Worm (Caenorhabditis elegans): Measurements from ENCODE around the gene srw-85.

- TF ChIP-seq efl-1 (optimal IDR thresholded peaks at IDR 0.05) (no peak), efl-1 (GFP tag; optimal IDR thresholded peaks at IDR 0.05 in 1 of 2) (no peak), lir-3 (tag; optimal IDR thresholded peaks at IDR 0.05; ENCODE audit: poor library complexity) (no peak), nhr-28 (tag; optimal IDR thresholded peaks at IDR 0.05) (no peak), unc-98 (GFP tag; IDR thresholded peaks at IDR 0.05) (no peak), aha-1 (tag; optimal IDR thresholded peaks at IDR 0.05) (no peak), lsy-2 (tag; optimal IDR thresholded peaks at IDR 0.05) (no peak), ceh-63 (GFP tag; optimal IDR thresholded peaks at IDR 0.05) (no peak), mdl-1 (tag; optimal IDR thresholded peaks at IDR 0.05) (no peak), unc-62 (GFP tag; optimal IDR thresholded peaks at IDR 0.05) (no peak), mab-9 (GFP tag; IDR thresholded peaks at IDR 0.05) (no peak)
These were observed at the start of gene srw-85 for ce11 chrV:19431036-19431435.

Data from whole organism, L1 larva.